ENCODE assay signal across 2 fruit fly cellular contexts in genomic region chr3L:11357059-11357458, dm6.
A peak's percentile ranks its signal among the peaks of the same experiment; 100 is the strongest.
TF ChIP-seq lines count a peak whose summit lies in the region.

No protein-coding gene starts in this region.

- TF ChIP-seq CTCF in whole organism, embryonic (GFP tag; optimal IDR thresholded peaks at IDR 0.05; lab: Kevin White, UChicago) = no peak

TF ChIP-seq in whole organism, embryonic, 481 proteins besides CTCF, POLR2A, EP300 and RAD21:
- TF ChIP-seq BtbVII (GFP tag; optimal IDR thresholded peaks at IDR 0.05; lab: Kevin White, UChicago) (no peak), tll (GFP tag; optimal IDR thresholded peaks at IDR 0.05; lab: Kevin White, UChicago) (peak in 1 of 2 experiments; percentile 89), cad (GFP tag; optimal IDR thresholded peaks at IDR 0.05; lab: Kevin White, UChicago) (peak; percentile 92), Hey (tag; optimal IDR thresholded peaks at IDR 0.05; lab: Kevin White, UChicago) (peak; percentile 34), zen (tag; optimal IDR thresholded peaks at IDR 0.05; lab: Kevin White, UChicago) (peak; percentile 63), D (optimal IDR thresholded peaks at IDR 0.05; lab: Kevin White, UChicago) (peak; percentile 67), D (GFP tag; optimal IDR thresholded peaks at IDR 0.05; lab: Kevin White, UChicago) (no peak), gt (GFP tag; IDR thresholded peaks at IDR 0.05; lab: Robert Waterston, UW) (0 out of 2 replicates have a peak, but pooled peaks have one; percentile 20), CG15479 (GFP tag; optimal IDR thresholded peaks at IDR 0.05; lab: Kevin White, UChicago) (peak; percentile 43), Med (GFP tag; lab: Kevin White, UChicago) (peak; percentile 12), dysf (GFP tag; IDR thresholded peaks at IDR 0.05; lab: Robert Waterston, UW) (no peak)

TF ChIP-seq in whole organism, pupa, 21 proteins besides CTCF, POLR2A, EP300 and RAD21:
- TF ChIP-seq CG8301 (tag; optimal IDR thresholded peaks at IDR 0.05; lab: Kevin White, UChicago) (no peak), CG4496 (GFP tag; IDR thresholded peaks at IDR 0.05; lab: Robert Waterston, UW) (0 out of 3 replicates have a peak, but pooled peaks have one; percentile 30), CG32121 (GFP tag; IDR thresholded peaks at IDR 0.05; lab: Robert Waterston, UW) (no peak), D1 (tag; optimal IDR thresholded peaks at IDR 0.05; lab: Kevin White, UChicago) (no peak), CG13204 (GFP tag; optimal IDR thresholded peaks at IDR 0.05; lab: Kevin White, UChicago) (no peak), CG10348 (GFP tag; IDR thresholded peaks at IDR 0.05; lab: Robert Waterston, UW) (no peak)
